Worm (Caenorhabditis elegans): ENCODE results near the gene pals-17.

The pals-17 gene

DNA sequence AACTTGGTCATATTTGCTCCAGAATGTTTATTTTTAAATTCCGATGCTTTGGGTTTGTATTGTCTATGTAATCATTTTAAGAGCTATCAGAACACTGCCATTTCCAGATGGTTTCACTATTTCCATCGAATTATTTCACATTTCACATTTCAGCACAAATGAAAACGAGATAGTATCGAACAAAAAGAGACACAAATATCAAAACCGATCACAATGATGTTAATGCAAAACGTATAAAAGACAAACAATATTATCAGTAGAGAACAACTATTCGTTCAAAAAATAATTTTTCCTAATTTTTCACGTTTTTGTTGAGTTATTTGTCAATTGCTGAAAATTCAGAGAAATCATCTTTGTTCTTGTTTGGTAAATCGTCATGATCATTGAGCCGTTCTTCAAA lies 3.7 kb upstream of the pals-17 start:
- TF ChIP-seq mdl-1 (tag; optimal IDR thresholded peaks at IDR 0.05) (no peak), pqm-1 (tag; optimal IDR thresholded peaks at IDR 0.05) (peak; percentile 30), pha-4 (tag; optimal IDR thresholded peaks at IDR 0.05) (peak; percentile 17), elt-2 (tag; optimal IDR thresholded peaks at IDR 0.05) (peak; percentile 68)

ce11 chrIII:1392763-1393162 lies 1.1 kb upstream of the pals-17 start:
- TF ChIP-seq elt-2 (tag; optimal IDR thresholded peaks at IDR 0.05), result peak; percentile 98
- no peak for TF ChIP-seq fkh-2 (tag; optimal IDR thresholded peaks at IDR 0.05)
- TF ChIP-seq ceh-9 (tag; optimal IDR thresholded peaks at IDR 0.05), result no peak
- peak; percentile 10 for TF ChIP-seq nfya-1 (tag; optimal IDR thresholded peaks at IDR 0.05; ENCODE audit: insufficient read depth)
- no peak for TF ChIP-seq elt-1 (tag; optimal IDR thresholded peaks at IDR 0.05)
- no peak for TF ChIP-seq fos-1 (tag; optimal IDR thresholded peaks at IDR 0.05)
- TF ChIP-seq snpc-4 (tag; optimal IDR thresholded peaks at IDR 0.05), result no peak
- TF ChIP-seq zag-1 (tag; optimal IDR thresholded peaks at IDR 0.05), result no peak
- no peak for TF ChIP-seq ceh-82 (tag; optimal IDR thresholded peaks at IDR 0.05)
- TF ChIP-seq lin-15B (tag; optimal IDR thresholded peaks at IDR 0.05), result no peak
- no peak for TF ChIP-seq R02D3.7 (tag; optimal IDR thresholded peaks at IDR 0.05)
- TF ChIP-seq nhr-77 (tag; optimal IDR thresholded peaks at IDR 0.05), result no peak
- TF ChIP-seq jun-1 (tag; optimal IDR thresholded peaks at IDR 0.05), result peak; percentile 88
- peak; percentile 85 for TF ChIP-seq pqm-1 (tag; optimal IDR thresholded peaks at IDR 0.05)
- no peak for TF ChIP-seq ztf-11 (tag; optimal IDR thresholded peaks at IDR 0.05)
- no peak for TF ChIP-seq unc-62 (GFP tag; optimal IDR thresholded peaks at IDR 0.05)
- no peak for TF ChIP-seq egl-27 (tag; optimal IDR thresholded peaks at IDR 0.05)
- no peak for TF ChIP-seq aly-2 (tag; optimal IDR thresholded peaks at IDR 0.05)
- TF ChIP-seq ceh-16 (tag; optimal IDR thresholded peaks at IDR 0.05), result no peak
- no peak for TF ChIP-seq lin-39 (tag; optimal IDR thresholded peaks at IDR 0.05)
- TF ChIP-seq ztf-4 (tag; optimal IDR thresholded peaks at IDR 0.05), result no peak
- TF ChIP-seq hmg-11 (tag; optimal IDR thresholded peaks at IDR 0.05), result no peak
- TF ChIP-seq pha-4 (tag; optimal IDR thresholded peaks at IDR 0.05), result peak; percentile 29
- TF ChIP-seq fkh-10 (GFP tag; optimal IDR thresholded peaks at IDR 0.05), result no peak
- TF ChIP-seq nhr-11 (tag; optimal IDR thresholded peaks at IDR 0.05), result no peak

- TF ChIP-seq egl-5 (tag; optimal IDR thresholded peaks at IDR 0.05) (no peak), elt-2 (tag; optimal IDR thresholded peaks at IDR 0.05) (peak; percentile 95), jun-1 (tag; optimal IDR thresholded peaks at IDR 0.05) (peak; percentile 72), zag-1 (tag; optimal IDR thresholded peaks at IDR 0.05) (no peak), fos-1 (tag; optimal IDR thresholded peaks at IDR 0.05) (peak; percentile 27), pqm-1 (tag; optimal IDR thresholded peaks at IDR 0.05) (peak; percentile 86)
Observed at ce11 chrIII:1389988-1390387, 1.7 kb downstream of the pals-17 start.

- TF ChIP-seq ztf-4 (tag; optimal IDR thresholded peaks at IDR 0.05) (no peak), pqm-1 (tag; optimal IDR thresholded peaks at IDR 0.05) (peak; percentile 16), elt-2 (tag; optimal IDR thresholded peaks at IDR 0.05) (peak; percentile 49), lin-15B (tag; optimal IDR thresholded peaks at IDR 0.05) (no peak)
Observed at ce11 chrIII:1388274-1389058, 3.2 kb downstream of the pals-17 start, which contains the start of gene pals-20. Gene pals-20, minus strand, starts transcription at chrIII:1388324.

DNA sequence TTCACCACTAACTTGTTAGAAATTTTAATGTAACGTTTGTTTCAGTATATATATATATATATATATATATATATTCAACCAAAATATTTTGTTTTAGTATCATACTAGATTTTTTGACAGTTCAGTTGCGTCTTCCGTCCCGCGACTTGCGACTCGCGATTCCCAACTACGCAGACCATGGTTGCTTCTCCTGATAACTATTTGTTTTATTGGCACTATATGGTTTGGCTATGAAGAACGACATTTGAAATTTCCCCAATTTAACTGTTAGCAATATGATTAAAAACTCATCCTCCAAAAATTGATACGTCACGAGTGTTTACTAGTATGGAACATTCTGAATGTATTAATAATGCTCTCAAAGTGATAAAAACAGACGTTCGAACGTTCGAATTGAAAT lies 7.0 kb downstream of the pals-17 start:
- peak; percentile 31 for TF ChIP-seq elt-2 (tag; optimal IDR thresholded peaks at IDR 0.05)
- no peak for TF ChIP-seq eor-1 (tag; optimal IDR thresholded peaks at IDR 0.05)

ce11 chrIII:1384092-1384491 lies 7.6 kb downstream of the pals-17 start, which contains the start of the genes fbxa-138 and Y82E9BR.5:
Gene fbxa-138, minus strand, starts transcription at chrIII:1384252.
Gene Y82E9BR.5, plus strand, starts transcription at chrIII:1384370.
- TF ChIP-seq nhr-237 (tag; optimal IDR thresholded peaks at IDR 0.05) (no peak), jun-1 (tag; optimal IDR thresholded peaks at IDR 0.05) (peak; percentile 21), pqm-1 (tag; optimal IDR thresholded peaks at IDR 0.05) (peak; percentile 32), elt-2 (tag; optimal IDR thresholded peaks at IDR 0.05) (peak; percentile 81), unc-39 (tag; optimal IDR thresholded peaks at IDR 0.05) (no peak), ceh-16 (tag; optimal IDR thresholded peaks at IDR 0.05) (no peak)
